Fruit fly (Drosophila melanogaster) whole organism: Measurements from ENCODE around the gene RpL10Ab.

Experiments used
- Dll ChIP-seq: fragments of >200 bp; optimal IDR thresholded peaks from 2 replicates; lab custom pipeline; 2017
- pan ChIP-seq: fragments of >200 bp; optimal IDR thresholded peaks from 2 replicates; lab custom pipeline; 2017
- psq ChIP-seq: fragments of >200 bp; optimal IDR thresholded peaks from 2 replicates; lab custom pipeline; 2017
- usp ChIP-seq: fragments of >200 bp; optimal IDR thresholded peaks from 2 replicates; lab custom pipeline; 2017; ENCODE audit warnings: missing biosample characterization, missing genetic modification characterization, mixed read lengths

DNA sequence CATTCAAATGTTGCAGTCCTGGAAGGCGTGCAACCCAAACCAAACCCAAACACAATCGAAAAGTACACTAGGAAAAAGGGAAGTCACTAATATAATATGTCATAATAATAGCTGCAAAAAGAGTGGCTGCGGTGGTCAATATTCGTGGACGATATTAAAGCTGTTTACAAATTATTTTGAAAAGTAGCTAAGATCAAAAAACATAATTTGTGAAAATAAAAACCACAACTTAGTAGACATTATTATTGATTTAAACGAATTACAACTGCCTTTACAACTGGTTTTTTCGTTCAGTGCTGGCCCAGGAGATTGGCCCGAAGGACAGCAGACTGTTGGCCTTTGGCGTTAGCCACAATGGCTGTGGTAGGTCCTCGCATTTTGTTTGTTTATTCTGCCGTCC is 36.1 kb downstream of the RpL10Ab start:
- TF ChIP-seq usp (GFP tag; lab: Kevin White, UChicago) (no peak), Dll (no peak), pan (lab: Kevin White, UChicago) (no peak), psq (lab: Kevin White, UChicago) (no peak)
